Fruit fly (Drosophila melanogaster) whole organism, embryonic: ENCODE measurements around the gene CG45099.

Experiments
- Adf1 ChIP-seq: fragments of 200-800 bp; sonication (Bioruptor generic); IDR thresholded peaks from 2 replicates; pipeline ENCODE4 v1.3.6; 2022; ENCODE audit warnings: missing biosample characterization, missing genetic modification characterization
- Antp ChIP-seq: fragments of 200-800 bp; sonication (Bioruptor generic); optimal IDR thresholded peaks from 3 replicates; lab custom pipeline; 2016; ENCODE audit warnings: missing biosample characterization, missing genetic modification characterization
- BEAF-32 ChIP-seq: fragments of 200-800 bp; sonication (Bioruptor generic); optimal IDR thresholded peaks from 3 replicates; lab custom pipeline; 2017; ENCODE audit warnings: missing biosample characterization, missing genetic modification characterization, mild to moderate bottlenecking, moderate library complexity, missing genetic modification reagents
- CG1024 ChIP-seq: fragments of 200-800 bp; sonication (Bioruptor generic); IDR thresholded peaks from 2 replicates; pipeline ENCODE4 v1.3.6; 2022; ENCODE audit warnings: missing biosample characterization, missing genetic modification characterization
- CG11398 ChIP-seq: fragments of 200-800 bp; sonication (Bioruptor generic); optimal IDR thresholded peaks from 2 replicates; lab custom pipeline; 2016; ENCODE audit warnings: missing biosample characterization, missing genetic modification characterization
- CG13424 ChIP-seq: fragments of 200-800 bp; sonication (Bioruptor generic); optimal IDR thresholded peaks from 2 replicates; lab custom pipeline; 2019; ENCODE audit warnings: missing biosample characterization, mild to moderate bottlenecking, missing genetic modification characterization, moderate library complexity
- CG14050 ChIP-seq: fragments of 200-800 bp; sonication (Bioruptor generic); IDR thresholded peaks from 3 replicates; pipeline ENCODE4 v1.3.6; 2022; ENCODE audit warnings: missing biosample characterization, missing genetic modification characterization
- CG1647 ChIP-seq: fragments of 200-800 bp; sonication (Bioruptor generic); optimal IDR thresholded peaks from 3 replicates; lab custom pipeline; 2016; ENCODE audit warnings: missing biosample characterization, missing genetic modification characterization
- CG17385 ChIP-seq: fragments of 200-800 bp; sonication (Bioruptor generic); optimal IDR thresholded peaks from 3 replicates; lab custom pipeline; 2018; ENCODE audit warnings: missing biosample characterization, mild to moderate bottlenecking, missing genetic modification characterization
- CG17912 ChIP-seq: fragments of 200-800 bp; sonication (Bioruptor generic); optimal IDR thresholded peaks from 2 replicates; lab custom pipeline; 2018; ENCODE audit warnings: missing biosample characterization, mild to moderate bottlenecking, missing genetic modification characterization
- CG18764 ChIP-seq: fragments of 200-800 bp; sonication (Bioruptor generic); optimal IDR thresholded peaks from 3 replicates; lab custom pipeline; 2016; ENCODE audit warnings: missing biosample characterization, missing genetic modification characterization
- CG2129 ChIP-seq: fragments of 200-800 bp; sonication (Bioruptor generic); IDR thresholded peaks from 2 replicates; pipeline ENCODE4 v1.3.6; 2022; ENCODE audit warnings: missing biosample characterization, missing genetic modification characterization; ENCODE audit not compliant: partially characterized antibody
- CG2678 ChIP-seq: fragments of 200-800 bp; sonication (Bioruptor generic); optimal IDR thresholded peaks from 3 replicates; lab custom pipeline; 2019; ENCODE audit warnings: missing biosample characterization, mild to moderate bottlenecking, missing genetic modification characterization, moderate library complexity
- CG30403 ChIP-seq: fragments of 200-800 bp; sonication (Bioruptor generic); optimal IDR thresholded peaks from 3 replicates; lab custom pipeline; 2016; ENCODE audit warnings: missing biosample characterization, missing genetic modification characterization
- CG33213 ChIP-seq: fragments of 200-800 bp; sonication (Bioruptor generic); optimal IDR thresholded peaks from 3 replicates; lab custom pipeline; 2016; ENCODE audit warnings: missing biosample characterization, missing genetic modification characterization
- CG3407 ChIP-seq: fragments of 200-800 bp; sonication (Bioruptor generic); optimal IDR thresholded peaks from 2 replicates; lab custom pipeline; 2018; ENCODE audit warnings: missing biosample characterization, mild to moderate bottlenecking, missing genetic modification characterization
- CG3838 ChIP-seq: fragments of 200-800 bp; sonication (Bioruptor generic); optimal IDR thresholded peaks from 3 replicates; lab custom pipeline; 2016; ENCODE audit warnings: missing biosample characterization, missing genetic modification characterization
- CG3995 ChIP-seq: fragments of 200-800 bp; sonication (Bioruptor generic); optimal IDR thresholded peaks from 3 replicates; lab custom pipeline; 2016; ENCODE audit warnings: missing biosample characterization, missing genetic modification characterization
- CG4282 ChIP-seq: fragments of 200-800 bp; sonication (Bioruptor generic); optimal IDR thresholded peaks from 2 replicates; lab custom pipeline; 2016; ENCODE audit warnings: missing biosample characterization, missing genetic modification characterization
- CG9437 ChIP-seq: fragments of 200-800 bp; sonication (Bioruptor generic); optimal IDR thresholded peaks from 2 replicates; lab custom pipeline; 2018; ENCODE audit warnings: missing biosample characterization, mild to moderate bottlenecking, missing genetic modification characterization
- Camta ChIP-seq: fragments of 200-800 bp; sonication (Bioruptor generic); optimal IDR thresholded peaks from 2 replicates; lab custom pipeline; 2016; ENCODE audit warnings: missing biosample characterization, missing genetic modification characterization
- Ets97D ChIP-seq: fragments of 200-800 bp; sonication (Bioruptor generic); optimal IDR thresholded peaks from 3 replicates; lab custom pipeline; 2016; ENCODE audit warnings: missing biosample characterization, missing genetic modification characterization
- HLHmδ ChIP-seq: fragments of 200-800 bp; sonication (Bioruptor generic); optimal IDR thresholded peaks from 2 replicates; lab custom pipeline; 2018; ENCODE audit warnings: missing biosample characterization, mild to moderate bottlenecking, missing genetic modification characterization, moderate library complexity
- Hr51 ChIP-seq, 2 experiments: fragments of 200-800 bp; sonication (Bioruptor generic); optimal IDR thresholded peaks; 2 replicates in 1 of 2; 3 replicates in 1 of 2; lab custom pipeline; 2016 to 2018; ENCODE audit warnings: missing biosample characterization in 2 of 2, missing genetic modification characterization in 2 of 2, mild to moderate bottlenecking in 1 of 2, moderate library complexity in 1 of 2
- MESR4 ChIP-seq: fragments of 200-800 bp; sonication (Bioruptor generic); optimal IDR thresholded peaks from 2 replicates; lab custom pipeline; 2018; ENCODE audit warnings: missing biosample characterization, mild to moderate bottlenecking, missing genetic modification characterization, moderate library complexity
- Mad ChIP-seq: fragments of 200-800 bp; sonication (Bioruptor generic); optimal IDR thresholded peaks from 2 replicates; lab custom pipeline; 2016; ENCODE audit warnings: missing biosample characterization, missing genetic modification characterization
- Meics ChIP-seq: fragments of 200-800 bp; sonication (Bioruptor generic); optimal IDR thresholded peaks from 2 replicates; lab custom pipeline; 2017; ENCODE audit warnings: missing biosample characterization, mild to moderate bottlenecking, missing genetic modification characterization
- Nf-YC ChIP-seq: fragments of 200-800 bp; optimal IDR thresholded peaks from 3 replicates; lab custom pipeline; 2019; ENCODE audit warnings: missing biosample characterization, mild to moderate bottlenecking, missing genetic modification characterization, moderate library complexity
- Oli ChIP-seq: fragments of 200-800 bp; sonication (Bioruptor generic); optimal IDR thresholded peaks from 2 replicates; lab custom pipeline; 2018; ENCODE audit warnings: missing biosample characterization, mild to moderate bottlenecking, missing genetic modification characterization, moderate library complexity
- Ravus ChIP-seq: fragments of 200-800 bp; sonication (Bioruptor generic); IDR thresholded peaks from 2 replicates; pipeline ENCODE4 v1.3.6; 2022; ENCODE audit warnings: missing biosample characterization, missing genetic modification characterization
- Side ChIP-seq: fragments of 200-800 bp; sonication (Bioruptor generic); optimal IDR thresholded peaks from 2 replicates; lab custom pipeline; 2016; ENCODE audit warnings: missing biosample characterization, missing genetic modification characterization
- abd-A ChIP-seq: fragments of 200-800 bp; sonication (Bioruptor generic); optimal IDR thresholded peaks from 3 replicates; lab custom pipeline; 2019; ENCODE audit warnings: missing biosample characterization, mild to moderate bottlenecking, missing genetic modification characterization, moderate library complexity
- cato ChIP-seq: fragments of 200-800 bp; sonication (Bioruptor generic); optimal IDR thresholded peaks from 2 replicates; lab custom pipeline; 2016; ENCODE audit warnings: missing biosample characterization, missing genetic modification characterization, borderline replicate concordance
- crp ChIP-seq, 2 experiments: fragments of 200-800 bp; sonication (Bioruptor generic); optimal IDR thresholded peaks; 2 replicates in 1 of 2; 3 replicates in 1 of 2; lab custom pipeline; 2017; ENCODE audit warnings: missing biosample characterization in 2 of 2, missing genetic modification characterization in 2 of 2, mild to moderate bottlenecking in 1 of 2, moderate library complexity in 1 of 2
- ems ChIP-seq: fragments of 200-800 bp; sonication (Bioruptor generic); optimal IDR thresholded peaks from 3 replicates; lab custom pipeline; 2016; ENCODE audit warnings: missing biosample characterization, missing genetic modification characterization
- gfzf ChIP-seq: fragments of 200-800 bp; sonication (Bioruptor generic); optimal IDR thresholded peaks from 2 replicates; lab custom pipeline; 2016; ENCODE audit warnings: missing biosample characterization, mild to moderate bottlenecking, missing genetic modification characterization, moderate library complexity
- klu ChIP-seq: fragments of 200-800 bp; sonication (Bioruptor generic); IDR thresholded peaks from 2 replicates; pipeline ENCODE4 v1.3.6; 2022; ENCODE audit warnings: missing biosample characterization, missing genetic modification characterization
- lab ChIP-seq: fragments of 200-800 bp; sonication (Bioruptor generic); optimal IDR thresholded peaks from 3 replicates; lab custom pipeline; 2017; ENCODE audit warnings: missing biosample characterization, missing genetic modification characterization, mild to moderate bottlenecking, moderate library complexity, missing genetic modification reagents
- maf-S ChIP-seq: fragments of 200-800 bp; sonication (Bioruptor generic); optimal IDR thresholded peaks from 2 replicates; lab custom pipeline; 2016; ENCODE audit warnings: missing biosample characterization, missing genetic modification characterization
- mam ChIP-seq: fragments of 200-800 bp; sonication (Bioruptor generic); optimal IDR thresholded peaks from 3 replicates; lab custom pipeline; 2016; ENCODE audit warnings: missing biosample characterization, missing genetic modification characterization
- nerfin-2 ChIP-seq: fragments of 200-800 bp; sonication (Bioruptor generic); IDR thresholded peaks from 2 replicates; pipeline ENCODE4 v1.3.6; 2022; ENCODE audit warnings: missing biosample characterization, missing genetic modification characterization; ENCODE audit not compliant: partially characterized antibody
- pfk ChIP-seq: fragments of 200-800 bp; sonication (Bioruptor generic); optimal IDR thresholded peaks from 2 replicates; lab custom pipeline; 2018; ENCODE audit warnings: missing biosample characterization, mild to moderate bottlenecking, missing genetic modification characterization, moderate library complexity
- pho ChIP-seq: fragments of 200-800 bp; sonication (Bioruptor generic); optimal IDR thresholded peaks from 2 replicates; lab custom pipeline; 2016; ENCODE audit warnings: missing biosample characterization, missing genetic modification characterization
- phol ChIP-seq: fragments of 200-800 bp; sonication (Bioruptor generic); optimal IDR thresholded peaks from 3 replicates; lab custom pipeline; 2018; ENCODE audit warnings: missing biosample characterization, mild to moderate bottlenecking, missing genetic modification characterization, moderate library complexity
- slou ChIP-seq: fragments of 200-800 bp; sonication (Bioruptor generic); optimal IDR thresholded peaks from 3 replicates; lab custom pipeline; 2016; ENCODE audit warnings: missing biosample characterization, missing genetic modification characterization
- sr ChIP-seq: fragments of 200-800 bp; sonication (Bioruptor generic); IDR thresholded peaks from 3 replicates; pipeline ENCODE4 v1.3.6; 2022; ENCODE audit warnings: missing biosample characterization, missing genetic modification characterization
- trem ChIP-seq: fragments of 200-800 bp; optimal IDR thresholded peaks from 3 replicates; lab custom pipeline; 2019; ENCODE audit warnings: missing biosample characterization, mild to moderate bottlenecking, missing genetic modification characterization, moderate library complexity
- z ChIP-seq: fragments of 200-800 bp; sonication (Bioruptor generic); IDR thresholded peaks from 3 replicates; pipeline ENCODE4 v1.3.6; 2022; ENCODE audit warnings: missing biosample characterization, missing genetic modification characterization
- zen2 ChIP-seq: fragments of 200-800 bp; sonication (Bioruptor generic); IDR thresholded peaks from 3 replicates; pipeline ENCODE4 v1.3.6; 2022; ENCODE audit warnings: missing biosample characterization, missing genetic modification characterization; ENCODE audit not compliant: partially characterized antibody

CG45099 gene

dm6 chr3R:22018777-22019420 is 15.2 kb downstream of the CG45099 start, which contains the start of gene Idh3b (continued):
- TF ChIP-seq Ets97D (GFP tag; lab: Kevin White, UChicago) (peak; percentile 89), gfzf (GFP tag; lab: Kevin White, UChicago) (peak; percentile 54), klu (GFP tag; lab: Robert Waterston, UW) (peak; percentile 57), CG14050 (GFP tag; lab: Robert Waterston, UW) (peak; percentile 48; the same call in 2 of the 3 replicates), CG3995 (GFP tag; lab: Kevin White, UChicago) (peak; percentile 74), CG33213 (peak; percentile 76), slou (GFP tag; lab: Kevin White, UChicago) (peak; percentile 6), CG30403 (GFP tag; lab: Kevin White, UChicago) (peak; percentile 69), CG9437 (GFP tag; lab: Kevin White, UChicago) (no peak), CG3838 (GFP tag; lab: Kevin White, UChicago) (no peak), Nf-YC (no peak), CG1647 (GFP tag; lab: Kevin White, UChicago) (peak; percentile 59), sr (GFP tag; lab: Robert Waterston, UW) (no peak), CG18764 (peak; percentile 48), zen2 (GFP tag; lab: Robert Waterston, UW) (peak; percentile 94), CG2678 (no peak), MESR4 (peak; percentile 78), CG3407 (GFP tag; lab: Kevin White, UChicago) (peak; percentile 26), nerfin-2 (GFP tag; lab: Robert Waterston, UW) (peak; percentile 72), CG2129 (GFP tag; lab: Robert Waterston, UW) (peak; percentile 92), CG13424 (no peak), maf-S (peak; percentile 28), CG4282 (peak; percentile 26), phol (tag; lab: Kevin White, UChicago) (peak; percentile 60), pfk (GFP tag; lab: Kevin White, UChicago) (peak; percentile 42), HLHmδ (GFP tag; lab: Kevin White, UChicago) (peak; percentile 8), abd-A (tag; lab: Kevin White, UChicago) (no peak), Antp (GFP tag; lab: Kevin White, UChicago) (peak; percentile 83), ems (GFP tag; lab: Kevin White, UChicago) (peak; percentile 76), CG17912 (GFP tag; lab: Kevin White, UChicago) (peak; percentile 59), pho (GFP tag; lab: Kevin White, UChicago) (peak; percentile 56), Mad (GFP tag; lab: Kevin White, UChicago) (peak; percentile 68), Hr51 (GFP tag; optimal IDR thresholded peaks at IDR 0.05; lab: Kevin White, UChicago) (peak in 1 of 2 experiments; percentile 64), trem (peak; percentile 74), Ravus (GFP tag; lab: Robert Waterston, UW) (no peak), CG1024 (GFP tag; lab: Robert Waterston, UW) (peak; percentile 15; the same call in 1 of the 2 replicates), mam (GFP tag; lab: Kevin White, UChicago) (peak; percentile 76), Side (GFP tag; lab: Kevin White, UChicago) (peak; percentile 54), z (GFP tag; lab: Robert Waterston, UW) (no peak), Meics (peak; percentile 100), crp (GFP tag; optimal IDR thresholded peaks at IDR 0.05; lab: Kevin White, UChicago) (peak; percentile 75 to 98), BEAF-32 (GFP tag; lab: Kevin White, UChicago) (peak; percentile 94), Oli (no peak), Adf1 (GFP tag; lab: Robert Waterston, UW) (peak; percentile 39), CG17385 (GFP tag; lab: Kevin White, UChicago) (peak; percentile 35), cato (GFP tag; lab: Kevin White, UChicago) (peak; percentile 23), CG11398 (GFP tag; lab: Kevin White, UChicago) (peak; percentile 48), lab (GFP tag; lab: Kevin White, UChicago) (peak; percentile 78), Camta (GFP tag; lab: Kevin White, UChicago) (peak; percentile 37)
